Fruit fly (Drosophila melanogaster) whole organism, embryonic: ENCODE measurements around the gene Gr97a.

Source experiments
- CG10654 ChIP-seq: fragments of 200-800 bp; sonication (Bioruptor generic); optimal IDR thresholded peaks from 2 replicates; lab custom pipeline; 2016; ENCODE audit warnings: missing biosample characterization, missing genetic modification characterization
- CG7556 ChIP-seq: fragments of 200-800 bp; sonication (Bioruptor generic); optimal IDR thresholded peaks from 2 replicates; lab custom pipeline; 2017; ENCODE audit warnings: missing biosample characterization, mild to moderate bottlenecking, missing genetic modification characterization
- Gsc ChIP-seq: fragments of 200-800 bp; sonication (Bioruptor generic); IDR thresholded peaks from 2 replicates; pipeline ENCODE4 v1.3.6; 2022; ENCODE audit warnings: missing biosample characterization, missing genetic modification characterization
- ase ChIP-seq: fragments of 200-800 bp; sonication (Bioruptor generic); IDR thresholded peaks from 3 replicates; pipeline ENCODE4 v1.3.6; 2022; ENCODE audit warnings: missing biosample characterization, missing genetic modification characterization
- br ChIP-seq: fragments of >200 bp; optimal IDR thresholded peaks from 2 replicates; lab custom pipeline; 2017
- sna ChIP-seq: fragments of 200-800 bp; sonication (Bioruptor generic); IDR thresholded peaks from 2 replicates; pipeline ENCODE4 v1.3.6; 2022; ENCODE audit warnings: missing biosample characterization, missing genetic modification characterization; ENCODE audit not compliant: partially characterized antibody
- usp ChIP-seq: fragments of >200 bp; optimal IDR thresholded peaks from 2 replicates; lab custom pipeline; 2017; ENCODE audit warnings: missing biosample characterization, missing genetic modification characterization

DNA sequence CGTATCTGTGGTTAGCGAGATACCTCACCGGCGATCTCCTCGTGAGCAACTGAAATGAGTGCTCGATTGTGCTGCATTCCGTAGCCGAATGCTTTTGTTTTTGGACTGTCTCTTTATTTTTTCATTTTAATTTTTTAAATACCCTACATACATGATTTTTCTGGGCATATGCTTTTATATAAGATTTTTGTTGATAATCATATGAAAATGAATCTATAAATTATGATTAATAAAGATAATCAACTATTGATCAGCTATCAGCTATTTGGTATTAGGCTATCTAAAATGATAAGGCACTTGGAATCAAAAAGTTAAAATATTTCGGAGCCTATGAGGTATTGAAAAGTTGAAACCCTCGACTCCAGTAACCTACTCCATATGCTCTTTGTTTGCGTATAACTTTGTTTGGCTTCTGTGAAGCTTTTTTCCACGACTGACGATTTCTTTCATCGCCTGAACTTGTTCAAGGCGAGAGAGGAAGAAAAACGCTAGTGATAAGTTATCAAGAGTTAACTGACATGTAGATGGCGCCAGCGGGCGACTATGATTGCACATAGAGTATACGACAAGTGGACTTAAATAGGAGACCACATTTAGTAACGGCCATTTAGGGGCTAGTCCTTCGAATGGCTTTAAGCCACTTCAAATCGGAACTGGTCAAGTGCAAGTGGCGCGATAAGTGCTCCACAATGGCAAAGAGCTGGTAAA is 23.7 kb upstream of the Gr97a start, which contains the start of gene CG31076:
- no peak for TF ChIP-seq br
- TF ChIP-seq CG7556 (GFP tag; lab: Kevin White, UChicago), result no peak
- no peak for TF ChIP-seq ase
- no peak for TF ChIP-seq Gsc (GFP tag; lab: Robert Waterston, UW)
- TF ChIP-seq sna, result no peak
- TF ChIP-seq CG10654 (GFP tag; lab: Kevin White, UChicago), result no peak
- no peak for TF ChIP-seq usp (GFP tag; lab: Kevin White, UChicago)
